Worm (Caenorhabditis elegans): ENCODE measurements around the gene spin-2.

ce11 chrIV:13121396-13121795 is 34.6 kb downstream of the spin-2 start:
- TF ChIP-seq skn-1 (tag; optimal IDR thresholded peaks at IDR 0.05) (no peak), unc-130 (tag; optimal IDR thresholded peaks at IDR 0.05) (no peak), snpc-4 (tag; optimal IDR thresholded peaks at IDR 0.05) (no peak), pqm-1 (tag; optimal IDR thresholded peaks at IDR 0.05) (no peak), aha-1 (tag; optimal IDR thresholded peaks at IDR 0.05) (no peak), elt-3 (tag; optimal IDR thresholded peaks at IDR 0.05) (no peak), unc-62 (GFP tag; optimal IDR thresholded peaks at IDR 0.05) (no peak), xbp-1 (tag; optimal IDR thresholded peaks at IDR 0.05) (no peak), jun-1 (tag; optimal IDR thresholded peaks at IDR 0.05) (no peak), nhr-12 (tag; optimal IDR thresholded peaks at IDR 0.05) (no peak), vab-15 (tag; optimal IDR thresholded peaks at IDR 0.05) (no peak), elt-2 (tag; optimal IDR thresholded peaks at IDR 0.05) (no peak), nhr-76 (tag; optimal IDR thresholded peaks at IDR 0.05) (no peak)

Measured in whole organism, L1 larva.